Worm (Caenorhabditis elegans) whole organism, mixed stage, embryonic: ENCODE results near the gene H23N18.6.

ENCODE experiments used
- blmp-1 ChIP-seq: fragments of 150-350 bp; optimal IDR thresholded peaks from 2 replicates; lab custom pipeline; 2014; ENCODE audit warnings: missing biosample characterization, missing genetic modification characterization
- elt-1 ChIP-seq: sonication (generic microtip); optimal IDR thresholded peaks from 2 replicates; lab custom pipeline; 2017; ENCODE audit warnings: missing genetic modification characterization, mild to moderate bottlenecking, missing compliant biosample characterization, antibody characterized with exemption, moderate library complexity, borderline replicate concordance; ENCODE audit not compliant: insufficient read depth
- elt-3 ChIP-seq: fragments of 150-350 bp; optimal IDR thresholded peaks from 2 replicates; lab custom pipeline; 2014; ENCODE audit warnings: missing biosample characterization, missing genetic modification characterization
- lsy-2 ChIP-seq: fragments of 150-350 bp; optimal IDR thresholded peaks from 2 replicates; lab custom pipeline; 2014; ENCODE audit warnings: missing biosample characterization, missing genetic modification characterization
- mab-5 ChIP-seq: fragments of 150-350 bp; optimal IDR thresholded peaks from 2 replicates; lab custom pipeline; 2014; ENCODE audit warnings: missing biosample characterization, missing genetic modification characterization
- pha-4 ChIP-seq: fragments of 150-350 bp; optimal IDR thresholded peaks from 2 replicates; lab custom pipeline; 2018; ENCODE audit warnings: missing biosample characterization, missing genetic modification reagents, missing genetic modification characterization
- snpc-4 ChIP-seq: fragments of 150-350 bp; optimal IDR thresholded peaks from 2 replicates; lab custom pipeline; 2014; ENCODE audit warnings: missing biosample characterization, missing genetic modification characterization
- sptf-1 ChIP-seq: sonication (generic microtip); optimal IDR thresholded peaks from 2 replicates; lab custom pipeline; 2017; ENCODE audit warnings: mild to moderate bottlenecking, missing genetic modification characterization, moderate library complexity, missing compliant biosample characterization
- unc-62 ChIP-seq: fragments of 150-350 bp; optimal IDR thresholded peaks from 2 replicates; lab custom pipeline; 2014; ENCODE audit warnings: missing biosample characterization, missing genetic modification reagents, missing genetic modification characterization
- zip-8 ChIP-seq: fragments of 150-350 bp; optimal IDR thresholded peaks from 2 replicates; lab custom pipeline; 2014; ENCODE audit warnings: missing biosample characterization, missing genetic modification characterization
- ztf-11 ChIP-seq: fragments of 150-350 bp; optimal IDR thresholded peaks from 2 replicates; lab custom pipeline; 2014; ENCODE audit warnings: missing biosample characterization, missing genetic modification characterization

- TF ChIP-seq elt-3 (tag; lab: Kevin White, UChicago) (no peak), unc-62 (no peak), lsy-2 (tag; lab: Kevin White, UChicago) (no peak), zip-8 (tag; lab: Kevin White, UChicago) (no peak), ztf-11 (tag; lab: Kevin White, UChicago) (no peak), pha-4 (no peak), elt-1 (tag; lab: Kevin White, UChicago) (no peak), sptf-1 (tag; lab: Kevin White, UChicago) (no peak), mab-5 (no peak), snpc-4 (tag; lab: Kevin White, UChicago) (no peak), blmp-1 (tag; lab: Kevin White, UChicago) (no peak)
These were observed 42.9 kb downstream of the H23N18.6 start, which contains the start of gene srd-33 for ce11 chrV:4871992-4872391.
